Fruit fly (Drosophila melanogaster): ENCODE results near the gene CG4496.

CG4496 gene

DNA sequence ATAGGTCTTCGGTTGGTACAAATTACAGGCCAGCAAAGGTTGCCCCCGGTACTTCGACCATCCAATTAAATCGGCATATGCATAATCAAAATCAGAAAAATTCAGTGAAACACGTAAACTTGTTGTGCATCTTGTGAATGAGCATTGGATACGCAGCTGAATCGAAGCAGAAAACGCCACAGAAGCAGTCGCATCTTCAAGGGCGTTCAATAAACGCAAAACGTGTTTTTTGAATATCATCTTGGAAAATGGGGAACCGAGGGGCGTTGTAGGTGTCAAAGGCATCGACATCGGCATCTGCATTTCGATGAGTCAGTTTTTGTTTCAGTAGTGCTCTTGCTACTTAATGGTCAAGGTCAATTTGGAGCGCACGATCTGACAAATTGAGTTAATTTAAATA lies 15.5 kb downstream of the CG4496 start (continued):
- TF ChIP-seq Doc3 (GFP tag; IDR thresholded peaks at IDR 0.05; ENCODE audit: partially characterized antibody) = no peak
- no peak for TF ChIP-seq Fer2 (tag; optimal IDR thresholded peaks at IDR 0.05)
- TF ChIP-seq dimm (GFP tag; IDR thresholded peaks at IDR 0.05) = no peak
- no peak for TF ChIP-seq CG6654 (GFP tag; optimal IDR thresholded peaks at IDR 0.05)
- TF ChIP-seq CG5180 (GFP tag; optimal IDR thresholded peaks at IDR 0.05) = no peak
- TF ChIP-seq klu (GFP tag; IDR thresholded peaks at IDR 0.05) = no peak
- TF ChIP-seq zf30C (GFP tag; optimal IDR thresholded peaks at IDR 0.05) = no peak
- no peak for TF ChIP-seq Tbp (GFP tag; optimal IDR thresholded peaks at IDR 0.05)
- TF ChIP-seq Eip74EF (GFP tag; optimal IDR thresholded peaks at IDR 0.05) = peak in 1 of 2 experiments; percentile 41
- no peak for TF ChIP-seq Hand (GFP tag; optimal IDR thresholded peaks at IDR 0.05)
- TF ChIP-seq MBD-R2 (GFP tag; IDR thresholded peaks at IDR 0.05) = no peak
- no peak for TF ChIP-seq Camta (GFP tag; optimal IDR thresholded peaks at IDR 0.05)
- TF ChIP-seq CG15269 (tag; optimal IDR thresholded peaks at IDR 0.05) = peak; percentile 13
- no peak for TF ChIP-seq CG9817 (tag; optimal IDR thresholded peaks at IDR 0.05)
- no peak for TF ChIP-seq CG18262 (tag; optimal IDR thresholded peaks at IDR 0.05)
- no peak for TF ChIP-seq CG10543 (GFP tag; optimal IDR thresholded peaks at IDR 0.05)

- TF ChIP-seq CG6175 (GFP tag; IDR thresholded peaks at IDR 0.05) = 0 out of 3 replicates have a peak, but pooled peaks have one; percentile 40
- TF ChIP-seq stc (GFP tag; IDR thresholded peaks at IDR 0.05) = 0 out of 2 replicates have a peak, but pooled peaks have one; percentile 10
- TF ChIP-seq Max (GFP tag; optimal IDR thresholded peaks at IDR 0.05) = no peak
- peak; percentile 11 for TF ChIP-seq exex (tag; optimal IDR thresholded peaks at IDR 0.05)
- TF ChIP-seq CG32772 (GFP tag; IDR thresholded peaks at IDR 0.05) = no peak
- no peak for TF ChIP-seq BtbVII (GFP tag; optimal IDR thresholded peaks at IDR 0.05)
- no peak for TF ChIP-seq Spps (tag; optimal IDR thresholded peaks at IDR 0.05)
- no peak for TF ChIP-seq CG2116 (GFP tag; optimal IDR thresholded peaks at IDR 0.05)
- TF ChIP-seq GATAe (GFP tag; conservative IDR thresholded peaks at IDR 0.05) = peak; percentile 62
- TF ChIP-seq crol (GFP tag; IDR thresholded peaks at IDR 0.05) = peak; percentile 75
- TF ChIP-seq unpg (GFP tag; optimal IDR thresholded peaks at IDR 0.05) = peak; percentile 6
- no peak for TF ChIP-seq psq (GFP tag; optimal IDR thresholded peaks at IDR 0.05)
- no peak for TF ChIP-seq D19B (GFP tag; optimal IDR thresholded peaks at IDR 0.05)
- TF ChIP-seq CG2678 (tag; optimal IDR thresholded peaks at IDR 0.05) = peak; percentile 17
- TF ChIP-seq sug (tag; optimal IDR thresholded peaks at IDR 0.05) = peak; percentile 47
- TF ChIP-seq lov (optimal IDR thresholded peaks at IDR 0.05) = no peak
- TF ChIP-seq lov (GFP tag; IDR thresholded peaks at IDR 0.05) = no peak
- TF ChIP-seq her (GFP tag; optimal IDR thresholded peaks at IDR 0.05) = no peak
- TF ChIP-seq CG11504 (tag; optimal IDR thresholded peaks at IDR 0.05) = peak; percentile 4
- no peak for TF ChIP-seq pho (GFP tag; optimal IDR thresholded peaks at IDR 0.05)
- TF ChIP-seq sens-2 (GFP tag; IDR thresholded peaks at IDR 0.05) = peak; percentile 24; the same call in 1 of the 2 replicates
- TF ChIP-seq gt (GFP tag; IDR thresholded peaks at IDR 0.05) = no peak
- no peak for TF ChIP-seq fru (optimal IDR thresholded peaks at IDR 0.05)
- no peak for TF ChIP-seq CG1233 (GFP tag; optimal IDR thresholded peaks at IDR 0.05)
- TF ChIP-seq CG6791 (GFP tag; IDR thresholded peaks at IDR 0.05; ENCODE audit: partially characterized antibody) = no peak
- TF ChIP-seq Atf3 (GFP tag; optimal IDR thresholded peaks at IDR 0.05) = no peak
- TF ChIP-seq NFAT (GFP tag; IDR thresholded peaks at IDR 0.05) = 0 out of 2 replicates have a peak, but pooled peaks have one; percentile 11
- TF ChIP-seq fd102C (GFP tag; optimal IDR thresholded peaks at IDR 0.05) = no peak
- TF ChIP-seq ttk (GFP tag; IDR thresholded peaks at IDR 0.05) = no peak
- no peak for TF ChIP-seq Antp (GFP tag; optimal IDR thresholded peaks at IDR 0.05)
- no peak for TF ChIP-seq zfh2 (GFP tag; optimal IDR thresholded peaks at IDR 0.05)
- TF ChIP-seq Sry-δ (GFP tag; optimal IDR thresholded peaks at IDR 0.05) = no peak
- no peak for TF ChIP-seq ara (GFP tag; IDR thresholded peaks at IDR 0.05)
- no peak for TF ChIP-seq CG8290 (GFP tag; optimal IDR thresholded peaks at IDR 0.05)
- peak in 1 of 2 experiments; percentile 34 for TF ChIP-seq CG8290 (tag; optimal IDR thresholded peaks at IDR 0.05)
- TF ChIP-seq dysf (GFP tag; IDR thresholded peaks at IDR 0.05) = no peak
Observed at dm6 chr2L:7169003-7169402, 20.8 kb downstream of the CG4496 start.

All from whole organism, embryonic.